Fruit fly (Drosophila melanogaster) S2 (cell line): ENCODE measurements around the gene CG14543.

ENCODE experiments used
- CG8478 ChIP-seq: fragments of >200 bp; optimal IDR thresholded peaks from 2 replicates; lab custom pipeline; 2018
- CTCF ChIP-seq, 2 experiments: fragments of >200 bp; optimal IDR thresholded peaks; 2 replicates each; lab custom pipeline; 2018

DNA sequence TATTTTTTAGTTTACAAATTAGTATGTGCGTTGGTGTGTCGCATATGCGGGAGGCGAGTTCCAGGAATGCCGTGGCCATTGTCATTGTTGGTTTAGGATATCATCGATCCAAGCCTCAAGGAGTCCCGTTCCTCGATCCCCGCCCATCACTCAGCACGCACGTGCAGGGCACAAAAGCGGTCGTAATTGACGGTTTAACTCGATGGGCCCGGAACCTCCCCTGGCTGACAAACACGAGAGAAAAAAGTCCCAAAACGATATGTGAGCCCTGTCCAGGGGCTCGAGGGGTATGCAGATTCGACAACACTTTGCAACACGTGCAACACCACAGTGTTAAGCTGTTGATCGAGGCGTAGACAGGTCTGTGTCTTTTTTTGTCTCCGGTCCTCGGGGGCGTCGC, 28.5 kb upstream of the CG14543 start:
- TF ChIP-seq CTCF (optimal IDR thresholded peaks at IDR 0.05; lab: Kevin White, UChicago) (no peak), CG8478 (lab: Kevin White, UChicago) (no peak)
